Worm (Caenorhabditis elegans): ENCODE data around the gene tmem-231.

DNA sequence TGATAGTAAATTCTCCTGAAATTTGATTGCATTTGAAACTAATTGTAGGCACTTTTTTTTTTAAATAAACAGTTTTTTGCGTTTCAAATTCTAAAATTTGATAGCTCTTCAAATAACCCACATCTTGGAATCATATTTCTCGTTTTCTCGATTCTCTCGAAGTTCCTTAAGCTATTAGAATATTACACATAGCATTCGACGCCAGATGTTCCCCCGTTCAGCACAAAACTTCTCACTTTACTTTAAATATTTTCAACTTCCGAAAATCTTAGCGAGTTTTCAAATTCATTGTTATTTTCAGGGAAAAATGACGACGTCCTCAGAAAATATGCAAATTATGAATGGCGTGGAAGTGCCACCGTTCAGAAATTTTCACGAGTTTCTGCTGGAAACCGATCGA lies 46.9 kb upstream of the tmem-231 start, which contains the start of gene praf-3:
- TF ChIP-seq nhr-6 (tag; optimal IDR thresholded peaks at IDR 0.05) (no peak), nhr-129 (tag; optimal IDR thresholded peaks at IDR 0.05) (no peak), sma-3 (GFP tag; optimal IDR thresholded peaks at IDR 0.05) (no peak), egl-27 (tag; optimal IDR thresholded peaks at IDR 0.05) (no peak), ZK546.5 (tag; optimal IDR thresholded peaks at IDR 0.05) (no peak), lin-39 (tag; optimal IDR thresholded peaks at IDR 0.05) (no peak)
